Worm (Caenorhabditis elegans) whole organism, L1 larva: Measurements from ENCODE around the gene ari-2.
A peak's percentile ranks its signal among the peaks of the same experiment; 100 is the strongest.

Experiments used
- Y116A8C.19 ChIP-seq: sonication (generic microtip); optimal IDR thresholded peaks from 2 replicates; lab custom pipeline; 2016; ENCODE audit warnings: missing compliant biosample characterization, missing genetic modification characterization, borderline replicate concordance
- blmp-1 ChIP-seq: fragments of 150-350 bp; optimal IDR thresholded peaks from 2 replicates; lab custom pipeline; 2014; ENCODE audit warnings: missing biosample characterization, missing genetic modification characterization
- ceh-63 ChIP-seq: fragments of 200-800 bp; sonication (Bioruptor generic); optimal IDR thresholded peaks from 2 replicates; lab custom pipeline; 2018; ENCODE audit warnings: mild to moderate bottlenecking, missing genetic modification characterization, missing compliant biosample characterization
- ceh-88 ChIP-seq: fragments of 200-800 bp; sonication (Bioruptor generic); IDR thresholded peaks from 2 replicates; pipeline ENCODE4 v1.3.6; 2022; ENCODE audit warnings: missing genetic modification characterization, missing compliant biosample characterization
- ces-1 ChIP-seq: fragments of 150-350 bp; optimal IDR thresholded peaks from 2 replicates; lab custom pipeline; 2014; ENCODE audit warnings: missing biosample characterization, missing genetic modification reagents, missing genetic modification characterization
- dpl-1 ChIP-seq, 3 experiments: fragments of 150-350 bp in 2 of 3; sonication (generic microtip) in 1 of 3; optimal IDR thresholded peaks; 2 replicates each; lab custom pipeline; 2014 to 2017; ENCODE audit warnings: missing biosample characterization in 3 of 3, missing genetic modification characterization in 3 of 3, missing genetic modification reagents in 3 of 3
- dsc-1 ChIP-seq: sonication (generic microtip); optimal IDR thresholded peaks from 2 replicates; lab custom pipeline; 2016; ENCODE audit warnings: mild to moderate bottlenecking, missing genetic modification characterization, missing compliant biosample characterization
- efl-3 ChIP-seq: fragments of 200-800 bp; sonication (Bioruptor generic); optimal IDR thresholded peaks from 2 replicates; lab custom pipeline; 2018; ENCODE audit warnings: mild to moderate bottlenecking, missing genetic modification characterization, missing compliant biosample characterization
- egl-13 ChIP-seq: sonication (generic microtip); optimal IDR thresholded peaks from 2 replicates; lab custom pipeline; 2016; ENCODE audit warnings: missing genotype, missing genetic modification reagents, missing genetic modification characterization, missing compliant biosample characterization
- elt-3 ChIP-seq, 6 experiments: fragments of 150-350 bp in 1 of 6; sonication (generic microtip); optimal IDR thresholded peaks; 2 replicates each; lab custom pipeline; 2017 to 2018; ENCODE audit warnings: missing biosample characterization in 6 of 6, missing genetic modification characterization in 6 of 6, inconsistent platforms in 1 of 6
- fkh-10 ChIP-seq: sonication (generic microtip); optimal IDR thresholded peaks from 2 replicates; lab custom pipeline; 2017; ENCODE audit warnings: missing biosample characterization, missing genetic modification reagents, missing genetic modification characterization
- fkh-8 ChIP-seq: sonication (generic microtip); optimal IDR thresholded peaks from 2 replicates; lab custom pipeline; 2016; ENCODE audit warnings: mild to moderate bottlenecking, missing genetic modification characterization, missing compliant biosample characterization
- grh-1 ChIP-seq: fragments of 200-800 bp; sonication (Bioruptor generic); IDR thresholded peaks from 2 replicates; pipeline ENCODE4 v1.3.6; 2022; ENCODE audit warnings: missing genetic modification reagents, missing genetic modification characterization, missing compliant biosample characterization
- hlh-17 ChIP-seq: fragments of 200-800 bp; sonication (Bioruptor generic); optimal IDR thresholded peaks from 2 replicates; lab custom pipeline; 2018; ENCODE audit warnings: missing genetic modification characterization, mild to moderate bottlenecking, missing compliant biosample characterization, moderate library complexity, borderline replicate concordance
- hpl-2 ChIP-seq: fragments of 150-350 bp; optimal IDR thresholded peaks from 2 replicates; lab custom pipeline; 2014; ENCODE audit warnings: missing biosample characterization, missing genetic modification reagents, missing genetic modification characterization
- irx-1 ChIP-seq: sonication (generic microtip); optimal IDR thresholded peaks from 2 replicates; lab custom pipeline; 2016; ENCODE audit warnings: missing genetic modification characterization, missing compliant biosample characterization
- lin-13 ChIP-seq: fragments of 150-350 bp; optimal IDR thresholded peaks from 2 replicates; lab custom pipeline; 2014; ENCODE audit warnings: missing biosample characterization, missing genetic modification reagents, missing genetic modification characterization
- lin-14 ChIP-seq: fragments of 200-800 bp; sonication (Bioruptor generic); optimal IDR thresholded peaks from 2 replicates; lab custom pipeline; 2018; ENCODE audit warnings: mild to moderate bottlenecking, missing genetic modification characterization, moderate library complexity, missing compliant biosample characterization
- lin-15B ChIP-seq: fragments of 150-350 bp; sonication (generic microtip); optimal IDR thresholded peaks from 3 replicates; lab custom pipeline; 2014; ENCODE audit warnings: missing biosample characterization, missing genetic modification characterization
- lin-35 ChIP-seq, 2 experiments: fragments of 150-350 bp; optimal IDR thresholded peaks; 2 replicates each; lab custom pipeline; 2014; ENCODE audit warnings: missing biosample characterization in 2 of 2, missing genetic modification characterization in 2 of 2, missing genetic modification reagents in 2 of 2
- lsy-2 ChIP-seq, 2 experiments: fragments of 150-350 bp; optimal IDR thresholded peaks; 2 replicates each; lab custom pipeline; 2014; ENCODE audit warnings: missing biosample characterization in 2 of 2, missing genetic modification characterization in 2 of 2
- mef-2 ChIP-seq: fragments of 150-350 bp; optimal IDR thresholded peaks from 2 replicates; lab custom pipeline; 2014; ENCODE audit warnings: missing biosample characterization, missing genetic modification characterization
- mep-1 ChIP-seq: fragments of 150-350 bp; optimal IDR thresholded peaks from 2 replicates; lab custom pipeline; 2014; ENCODE audit warnings: missing biosample characterization, missing genetic modification characterization
- nhr-11 ChIP-seq: fragments of 150-350 bp; optimal IDR thresholded peaks from 2 replicates; lab custom pipeline; 2014; ENCODE audit warnings: missing biosample characterization, missing genetic modification characterization
- nhr-12 ChIP-seq: sonication (generic microtip); optimal IDR thresholded peaks from 2 replicates; lab custom pipeline; 2017; ENCODE audit warnings: missing biosample characterization, missing genetic modification characterization
- nhr-19 ChIP-seq: fragments of 200-800 bp; sonication (Bioruptor generic); conservative IDR thresholded peaks from 2 replicates; pipeline ENCODE4 v1.3.6; 2022; ENCODE audit warnings: missing genetic modification characterization, missing compliant biosample characterization
- nhr-20 ChIP-seq: sonication (generic microtip); optimal IDR thresholded peaks from 2 replicates; lab custom pipeline; 2016; ENCODE audit warnings: mild to moderate bottlenecking, missing genetic modification characterization, missing compliant biosample characterization
- nhr-47 ChIP-seq: sonication (generic microtip); optimal IDR thresholded peaks from 2 replicates; lab custom pipeline; 2016; ENCODE audit warnings: mild to moderate bottlenecking, missing genetic modification characterization, moderate library complexity, missing compliant biosample characterization
- nhr-71 ChIP-seq: sonication (generic microtip); optimal IDR thresholded peaks from 2 replicates; lab custom pipeline; 2016; ENCODE audit warnings: mild to moderate bottlenecking, missing genetic modification characterization, moderate library complexity, missing compliant biosample characterization
- nhr-76 ChIP-seq: sonication (generic microtip); optimal IDR thresholded peaks from 2 replicates; lab custom pipeline; 2017; ENCODE audit warnings: missing biosample characterization, missing genetic modification characterization
- nhr-77 ChIP-seq: fragments of 150-350 bp; optimal IDR thresholded peaks from 2 replicates; lab custom pipeline; 2014; ENCODE audit warnings: missing biosample characterization, missing genetic modification characterization
- nhr-90 ChIP-seq: sonication (generic microtip); optimal IDR thresholded peaks from 2 replicates; lab custom pipeline; 2016; ENCODE audit warnings: mild to moderate bottlenecking, missing genetic modification characterization, missing compliant biosample characterization; ENCODE audit not compliant: poor library complexity
- pag-3 ChIP-seq: sonication (generic microtip); optimal IDR thresholded peaks from 2 replicates; lab custom pipeline; 2017; ENCODE audit warnings: missing genetic modification characterization, mild to moderate bottlenecking, missing compliant biosample characterization, antibody characterized with exemption, borderline replicate concordance; ENCODE audit not compliant: insufficient read depth
- pax-3 ChIP-seq: fragments of 200-800 bp; sonication (Bioruptor generic); optimal IDR thresholded peaks from 2 replicates; lab custom pipeline; 2018; ENCODE audit warnings: mild to moderate bottlenecking, missing genetic modification characterization, moderate library complexity, missing compliant biosample characterization
- rnt-1 ChIP-seq: sonication (generic microtip); optimal IDR thresholded peaks from 2 replicates; lab custom pipeline; 2016; ENCODE audit warnings: mild to moderate bottlenecking, missing genetic modification characterization, moderate library complexity, missing compliant biosample characterization
- skn-1 ChIP-seq: fragments of 150-350 bp; optimal IDR thresholded peaks from 2 replicates; lab custom pipeline; 2014; ENCODE audit warnings: missing biosample characterization, missing genetic modification characterization
- snpc-4 ChIP-seq: fragments of 150-350 bp; optimal IDR thresholded peaks from 2 replicates; lab custom pipeline; 2014; ENCODE audit warnings: missing biosample characterization, missing genetic modification characterization
- snu-23 ChIP-seq: sonication (generic microtip); optimal IDR thresholded peaks from 2 replicates; lab custom pipeline; 2016; ENCODE audit warnings: missing genetic modification characterization, missing compliant biosample characterization
- sox-4 ChIP-seq: sonication (generic microtip); optimal IDR thresholded peaks from 2 replicates; lab custom pipeline; 2016; ENCODE audit warnings: missing genetic modification characterization, missing compliant biosample characterization
- sptf-1 ChIP-seq: fragments of 150-350 bp; optimal IDR thresholded peaks from 2 replicates; lab custom pipeline; 2014; ENCODE audit warnings: missing biosample characterization, missing genetic modification characterization
- sup-37 ChIP-seq: fragments of 200-800 bp; sonication (Bioruptor generic); optimal IDR thresholded peaks from 2 replicates; lab custom pipeline; 2018; ENCODE audit warnings: mild to moderate bottlenecking, missing genetic modification characterization, missing compliant biosample characterization
- swsn-7 ChIP-seq: sonication (generic microtip); optimal IDR thresholded peaks from 2 replicates; lab custom pipeline; 2016; ENCODE audit warnings: missing genetic modification characterization, missing compliant biosample characterization
- tbx-2 ChIP-seq: sonication (generic microtip); optimal IDR thresholded peaks from 2 replicates; lab custom pipeline; 2016; ENCODE audit warnings: missing genetic modification characterization, missing compliant biosample characterization
- tlp-1 ChIP-seq: fragments of 150-350 bp; optimal IDR thresholded peaks from 2 replicates; lab custom pipeline; 2014; ENCODE audit warnings: missing biosample characterization, missing genetic modification characterization
- unc-30 ChIP-seq: sonication (generic microtip); optimal IDR thresholded peaks from 2 replicates; lab custom pipeline; 2017; ENCODE audit warnings: missing biosample characterization, missing genetic modification characterization
- unc-98 ChIP-seq: fragments of 200-800 bp; sonication (Bioruptor generic); IDR thresholded peaks from 2 replicates; pipeline ENCODE4 v1.3.6; 2022; ENCODE audit warnings: missing genetic modification characterization, missing compliant biosample characterization
- xbp-1 ChIP-seq: sonication (generic microtip); optimal IDR thresholded peaks from 2 replicates; lab custom pipeline; 2016; ENCODE audit warnings: missing genetic modification characterization, missing compliant biosample characterization
- zip-4 ChIP-seq: fragments of 200-800 bp; sonication (Bioruptor generic); optimal IDR thresholded peaks from 2 replicates; lab custom pipeline; 2018; ENCODE audit warnings: mild to moderate bottlenecking, missing genetic modification characterization, moderate library complexity, missing compliant biosample characterization

Gene ari-2

ce11 chrIV:5598515-5599132 is 47.7 kb downstream of the ari-2 start:
- TF ChIP-seq hpl-2 (GFP tag; lab: Kevin White, UChicago) (no peak), Y116A8C.19 (tag; lab: Kevin White, UChicago) (no peak), nhr-77 (tag; lab: Kevin White, UChicago) (peak; percentile 17), mep-1 (tag; lab: Kevin White, UChicago) (peak; percentile 14), lin-14 (GFP tag; lab: Kevin White, UChicago) (peak; percentile 28), blmp-1 (peak; percentile 57), lin-35 (GFP tag; optimal IDR thresholded peaks at IDR 0.05; lab: Kevin White, UChicago) (peak in 1 of 2 experiments; percentile 11)

ce11 chrIV:5600316-5600715 is 49.4 kb downstream of the ari-2 start:
- TF ChIP-seq fkh-10 (GFP tag; lab: Kevin White, UChicago) (no peak), sox-4 (tag; lab: Kevin White, UChicago) (no peak), ces-1 (GFP tag; lab: Kevin White, UChicago) (no peak), nhr-20 (tag; lab: Kevin White, UChicago) (peak; percentile 11), unc-98 (GFP tag; lab: Robert Waterston, UW) (no peak), pax-3 (tag; lab: Kevin White, UChicago) (no peak), nhr-11 (no peak), hlh-17 (GFP tag; lab: Kevin White, UChicago) (no peak), swsn-7 (tag; lab: Kevin White, UChicago) (peak; percentile 53), skn-1 (no peak), nhr-76 (tag; lab: Kevin White, UChicago) (no peak), grh-1 (GFP tag; lab: Robert Waterston, UW) (no peak), ceh-63 (no peak), lin-13 (GFP tag; lab: Kevin White, UChicago) (no peak), snpc-4 (tag; lab: Kevin White, UChicago) (no peak), mep-1 (tag; lab: Kevin White, UChicago) (peak; percentile 31), xbp-1 (tag; lab: Kevin White, UChicago) (peak; percentile 19), zip-4 (GFP tag; lab: Kevin White, UChicago) (no peak), lin-35 (GFP tag; optimal IDR thresholded peaks at IDR 0.05; lab: Kevin White, UChicago) (peak in 1 of 2 experiments; percentile 22), ceh-88 (no peak), rnt-1 (peak; percentile 42), mef-2 (tag; lab: Kevin White, UChicago) (no peak), lin-14 (GFP tag; lab: Kevin White, UChicago) (peak; percentile 87), lin-15B (tag; lab: Kevin White, UChicago) (no peak), pag-3 (tag; lab: Kevin White, UChicago) (no peak), sptf-1 (tag; lab: Kevin White, UChicago) (no peak), fkh-8 (tag; lab: Kevin White, UChicago) (no peak), tlp-1 (tag; lab: Kevin White, UChicago) (no peak), nhr-47 (peak; percentile 52), dpl-1 (GFP tag; optimal IDR thresholded peaks at IDR 0.05; lab: Kevin White, UChicago) (peak in 1 of 3 experiments; percentile 3), nhr-71 (tag; lab: Kevin White, UChicago) (peak; percentile 52), nhr-77 (tag; lab: Kevin White, UChicago) (peak; percentile 54), dsc-1 (tag; lab: Kevin White, UChicago) (peak; percentile 31), nhr-19 (GFP tag; lab: Robert Waterston, UW) (no peak), efl-3 (GFP tag; lab: Kevin White, UChicago) (no peak), irx-1 (tag; lab: Kevin White, UChicago) (peak; percentile 21), tbx-2 (peak; percentile 66), nhr-12 (tag; lab: Kevin White, UChicago) (no peak), sup-37 (GFP tag; lab: Kevin White, UChicago) (peak; percentile 48), nhr-90 (tag; lab: Kevin White, UChicago) (no peak), elt-3 (tag; optimal IDR thresholded peaks at IDR 0.05; lab: Kevin White, UChicago) (no peak), unc-30 (tag; lab: Kevin White, UChicago) (no peak), lsy-2 (tag; optimal IDR thresholded peaks at IDR 0.05; lab: Kevin White, UChicago) (peak in 1 of 2 experiments; percentile 40), snu-23 (GFP tag; lab: Kevin White, UChicago) (peak; percentile 45), egl-13 (no peak)
